Worm (Caenorhabditis elegans): Measurements from ENCODE around the gene clec-38.
A peak's percentile ranks its signal among the peaks of the same experiment; 100 is the strongest.

clec-38 gene

ce11 chrV:16747031-16747672 lies 11.7 kb upstream of the clec-38 start, which contains the start of gene dkf-2:
dkf-2 (plus strand) TSS chrV:16747622.
- TF ChIP-seq madf-6 (GFP tag; IDR thresholded peaks at IDR 0.05) (peak; percentile 92), F33H1.4 (GFP tag; IDR thresholded peaks at IDR 0.05) (peak; percentile 90), attf-6 (GFP tag; IDR thresholded peaks at IDR 0.05) (peak; percentile 78), aptf-3 (GFP tag; IDR thresholded peaks at IDR 0.05) (no peak), snpc-3.4 (tag; optimal IDR thresholded peaks at IDR 0.05) (peak; percentile 19), ceh-100 (GFP tag; IDR thresholded peaks at IDR 0.05) (peak; percentile 48), lsl-1 (GFP tag; optimal IDR thresholded peaks at IDR 0.05) (peak; percentile 97), ceh-91 (GFP tag; IDR thresholded peaks at IDR 0.05) (peak; percentile 12; the same call in 1 of the 2 replicates), madf-8 (GFP tag; conservative IDR thresholded peaks at IDR 0.05) (peak; percentile 74), xnd-1 (tag; optimal IDR thresholded peaks at IDR 0.05) (peak; percentile 97), D2030.7 (GFP tag; IDR thresholded peaks at IDR 0.05) (peak; percentile 21; the same call in 1 of the 2 replicates), ztf-22 (GFP tag; optimal IDR thresholded peaks at IDR 0.05) (no peak), mcd-1 (GFP tag; IDR thresholded peaks at IDR 0.05) (0 out of 2 replicates have a peak, but pooled peaks have one; percentile 20), snpc-4 (GFP tag; optimal IDR thresholded peaks at IDR 0.05) (no peak), snpc-4 (tag; optimal IDR thresholded peaks at IDR 0.05) (peak in 2 of 4 experiments; percentile 17 to 19), ekl-4 (GFP tag; IDR thresholded peaks at IDR 0.05) (0 out of 2 replicates have a peak, but pooled peaks have one; percentile 41), snpc-1.1 (tag; optimal IDR thresholded peaks at IDR 0.05; ENCODE audit: insufficient read depth) (peak; percentile 12), dox-1 (GFP tag; IDR thresholded peaks at IDR 0.05) (0 out of 2 replicates have a peak, but pooled peaks have one; percentile 16), C17E4.6 (GFP tag; IDR thresholded peaks at IDR 0.05) (no peak), ama-1 (optimal IDR thresholded peaks at IDR 0.05) (no peak), ama-1 (GFP tag; optimal IDR thresholded peaks at IDR 0.05) (no peak), efl-1 (GFP tag; optimal IDR thresholded peaks at IDR 0.05) (no peak)

DNA sequence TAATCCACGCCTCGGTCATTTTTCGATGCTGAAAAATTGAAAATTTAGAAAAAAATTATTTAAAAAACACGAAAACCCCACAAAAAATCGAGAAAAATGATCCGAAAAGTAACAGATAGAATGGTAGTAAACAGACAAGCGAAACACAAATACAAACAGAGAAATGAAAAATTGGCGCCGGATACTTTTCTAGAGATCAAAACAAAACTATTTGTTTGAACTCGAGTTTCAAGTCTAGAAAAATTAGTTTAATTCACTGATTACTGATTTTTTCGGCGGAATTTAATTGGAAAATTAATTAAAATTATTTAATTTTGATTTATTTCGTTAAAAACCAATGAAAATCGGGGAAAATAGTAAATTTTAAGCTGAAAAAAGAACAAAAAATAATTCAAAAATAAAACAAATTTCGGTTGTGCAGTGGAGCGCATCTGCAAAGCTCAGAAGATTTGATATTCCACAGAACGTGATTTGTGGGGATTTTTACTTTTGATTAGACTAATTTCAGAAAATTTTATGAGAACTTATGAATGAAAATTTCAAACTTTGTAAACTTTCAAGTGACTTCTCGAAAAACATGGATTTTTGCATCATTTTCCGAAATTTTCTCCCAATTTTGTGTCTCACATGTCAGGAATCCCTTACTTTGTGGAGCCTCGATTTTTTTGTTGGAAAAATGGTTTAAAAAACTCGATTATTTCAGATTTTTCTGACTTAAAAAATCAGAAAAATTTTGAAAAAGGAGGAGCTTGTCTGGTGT lies 11.0 kb upstream of the clec-38 start, which contains the start of gene gyg-2:
TSS of gene gyg-2 (minus strand) at position 28 of the 760 bp plus-strand sequence.
- TF ChIP-seq F49E8.2 (tag; optimal IDR thresholded peaks at IDR 0.05; ENCODE audit: insufficient read depth) (peak; percentile 22), D2030.7 (GFP tag; IDR thresholded peaks at IDR 0.05) (peak; percentile 53; the same call in 1 of the 2 replicates), nfyb-1 (GFP tag; IDR thresholded peaks at IDR 0.05) (no peak), F10E7.11 (tag; optimal IDR thresholded peaks at IDR 0.05) (no peak), fkh-3 (tag; optimal IDR thresholded peaks at IDR 0.05) (no peak), ztf-25 (GFP tag; IDR thresholded peaks at IDR 0.05) (no peak), Y53F4B.3 (GFP tag; IDR thresholded peaks at IDR 0.05) (no peak), hlh-12 (tag; optimal IDR thresholded peaks at IDR 0.05) (no peak), B0035.1 (tag; optimal IDR thresholded peaks at IDR 0.05) (no peak), cebp-1 (GFP tag; IDR thresholded peaks at IDR 0.05) (no peak), cebp-1 (tag; optimal IDR thresholded peaks at IDR 0.05) (no peak), hmg-1.2 (GFP tag; IDR thresholded peaks at IDR 0.05) (no peak), nhr-179 (tag; optimal IDR thresholded peaks at IDR 0.05) (no peak), lsl-1 (GFP tag; optimal IDR thresholded peaks at IDR 0.05) (peak; percentile 25), snpc-1.1 (tag; optimal IDR thresholded peaks at IDR 0.05; ENCODE audit: insufficient read depth) (peak; percentile 2), madf-8 (GFP tag; conservative IDR thresholded peaks at IDR 0.05) (peak; percentile 90), madf-6 (GFP tag; IDR thresholded peaks at IDR 0.05) (peak; percentile 97), ztf-6 (GFP tag; IDR thresholded peaks at IDR 0.05) (no peak), dpl-1 (GFP tag; optimal IDR thresholded peaks at IDR 0.05) (peak; percentile 55), sdz-38 (tag; optimal IDR thresholded peaks at IDR 0.05) (no peak), efl-1 (GFP tag; optimal IDR thresholded peaks at IDR 0.05) (peak; percentile 86), xnd-1 (tag; optimal IDR thresholded peaks at IDR 0.05) (peak; percentile 83), F33H1.4 (GFP tag; IDR thresholded peaks at IDR 0.05) (peak; percentile 59), ceh-91 (GFP tag; IDR thresholded peaks at IDR 0.05) (peak; percentile 66), snpc-4 (GFP tag; optimal IDR thresholded peaks at IDR 0.05) (no peak), snpc-4 (tag; optimal IDR thresholded peaks at IDR 0.05) (no peak), hsf-1 (GFP tag; IDR thresholded peaks at IDR 0.05) (peak; percentile 62; the same call in 1 of the 2 replicates), lin-54 (GFP tag; optimal IDR thresholded peaks at IDR 0.05) (peak; percentile 36), ztf-22 (GFP tag; optimal IDR thresholded peaks at IDR 0.05) (no peak), akir-1 (GFP tag; optimal IDR thresholded peaks at IDR 0.05) (no peak), madf-10 (tag; optimal IDR thresholded peaks at IDR 0.05) (no peak), F55B11.4 (tag; optimal IDR thresholded peaks at IDR 0.05; ENCODE audit: borderline replicate concordance, insufficient read depth) (no peak), attf-6 (GFP tag; IDR thresholded peaks at IDR 0.05) (peak; percentile 78), hmg-20 (GFP tag; IDR thresholded peaks at IDR 0.05) (no peak)
